Worm (Caenorhabditis elegans) whole organism, midembryonic: Measurements from ENCODE around the gene mrps-31.

Source experiments
- T22C8.4 ChIP-seq: fragments of 200-800 bp; sonication (Bioruptor generic); IDR thresholded peaks from 2 replicates; pipeline ENCODE4 v1.3.6; 2022; ENCODE audit warnings: missing genetic modification characterization, missing compliant biosample characterization
- cog-1 ChIP-seq: sonication (generic microtip); optimal IDR thresholded peaks from 2 replicates; lab custom pipeline; 2016; ENCODE audit warnings: missing genetic modification characterization, missing compliant biosample characterization
- flt-1 ChIP-seq: fragments of 200-800 bp; sonication (Bioruptor generic); IDR thresholded peaks from 2 replicates; pipeline ENCODE4 v1.3.6; 2022; ENCODE audit warnings: missing genetic modification characterization, missing compliant biosample characterization
- klf-2 ChIP-seq: fragments of 200-800 bp; sonication (Bioruptor generic); conservative IDR thresholded peaks from 2 replicates; pipeline ENCODE4 v1.3.6; 2022; ENCODE audit warnings: missing genetic modification reagents, missing genetic modification characterization, missing compliant biosample characterization
- med-1 ChIP-seq: sonication (generic microtip); optimal IDR thresholded peaks from 2 replicates; lab custom pipeline; 2017; ENCODE audit warnings: missing genetic modification characterization, mild to moderate bottlenecking, missing compliant biosample characterization, antibody characterized with exemption, missing genetic modification reagents; ENCODE audit not compliant: insufficient read depth
- ref-1 ChIP-seq: fragments of 200-800 bp; sonication (Bioruptor generic); conservative IDR thresholded peaks from 2 replicates; pipeline ENCODE4 v1.3.6; 2022; ENCODE audit warnings: missing genetic modification reagents, missing genetic modification characterization, missing compliant biosample characterization
- tab-1 ChIP-seq: fragments of 200-800 bp; sonication (Bioruptor generic); IDR thresholded peaks from 2 replicates; pipeline ENCODE4 v1.3.6; 2022; ENCODE audit warnings: missing genetic modification characterization, missing compliant biosample characterization
- ztf-23 ChIP-seq: fragments of 200-800 bp; sonication (Bioruptor generic); IDR thresholded peaks from 2 replicates; pipeline ENCODE4 v1.3.6; 2022; ENCODE audit warnings: missing genetic modification reagents, missing genetic modification characterization, missing compliant biosample characterization

DNA sequence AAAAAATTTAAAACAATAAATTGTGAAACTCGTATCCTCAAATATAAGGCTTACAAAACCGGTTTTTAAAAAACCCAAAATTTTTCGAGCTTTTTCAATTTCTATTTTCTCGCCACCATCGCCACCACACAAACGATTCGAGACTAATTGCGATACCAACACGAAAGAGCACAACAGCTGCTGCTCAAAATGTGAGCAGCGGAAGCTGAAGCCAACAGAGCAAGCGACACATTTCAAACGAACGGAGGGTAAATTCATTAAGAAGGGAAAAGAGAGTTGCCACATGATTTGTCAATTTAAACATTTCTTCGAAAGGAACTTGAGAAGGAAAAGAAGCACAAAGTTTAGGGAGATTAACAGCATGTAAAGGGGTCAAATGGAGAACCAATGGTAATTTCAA is 48.9 kb upstream of the mrps-31 start:
- no peak for TF ChIP-seq T22C8.4 (GFP tag; lab: Robert Waterston, UW)
- no peak for TF ChIP-seq klf-2
- no peak for TF ChIP-seq cog-1 (tag; lab: Kevin White, UChicago)
- no peak for TF ChIP-seq ref-1 (GFP tag; lab: Robert Waterston, UW)
- TF ChIP-seq flt-1 = no peak
- TF ChIP-seq ztf-23 (GFP tag; lab: Robert Waterston, UW) = no peak
- no peak for TF ChIP-seq med-1 (GFP tag; lab: Kevin White, UChicago)
- no peak for TF ChIP-seq tab-1 (GFP tag; lab: Robert Waterston, UW)
